Fruit fly (Drosophila melanogaster): ENCODE data around the gene CG13685.

Gene CG13685

DNA sequence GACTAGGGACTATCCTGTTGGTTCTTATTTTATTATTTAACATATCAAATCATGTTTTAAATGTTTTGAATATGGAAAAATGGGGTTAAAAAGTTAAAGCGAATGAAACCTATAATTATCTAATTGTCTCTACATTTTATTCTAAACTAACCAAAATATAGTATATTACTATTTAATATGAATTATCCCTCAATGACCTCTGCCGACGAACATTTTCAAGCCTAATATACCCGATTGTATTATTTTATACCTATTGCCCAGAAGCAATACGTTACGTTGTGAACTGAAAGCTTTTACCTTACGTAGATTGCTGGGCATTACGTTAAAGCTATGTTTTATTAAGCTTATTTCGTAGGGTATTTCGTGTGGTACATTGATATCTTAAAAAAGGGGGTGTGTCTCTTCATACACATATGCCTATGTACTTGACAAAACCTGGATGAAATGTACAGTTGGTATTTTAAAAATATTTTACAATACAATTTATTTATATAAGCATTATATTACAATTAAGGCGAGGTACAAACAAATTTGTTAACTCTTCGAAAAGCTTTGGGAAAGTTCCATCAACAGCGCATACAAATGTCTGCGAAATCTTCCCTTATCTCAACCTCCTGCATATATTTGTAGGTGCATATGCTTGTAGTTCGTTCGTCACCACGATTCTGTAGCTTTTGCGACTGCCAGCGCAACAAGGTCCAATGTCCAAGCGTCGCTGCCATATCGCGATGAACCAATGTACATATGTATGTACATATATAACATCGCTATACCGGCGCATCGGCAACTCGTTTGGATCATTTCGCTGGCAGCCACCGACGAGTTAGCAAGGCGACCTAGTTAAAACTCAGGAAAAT, 28.4 kb upstream of the CG13685 start, which contains the start of gene Mcad (continued):
- TF ChIP-seq CG17802 (tag; optimal IDR thresholded peaks at IDR 0.05) (peak; percentile 82), tio (GFP tag; optimal IDR thresholded peaks at IDR 0.05) (peak; percentile 75), CG6765 (GFP tag; optimal IDR thresholded peaks at IDR 0.05) (peak; percentile 90), Dip3 (GFP tag; optimal IDR thresholded peaks at IDR 0.05) (peak; percentile 45), CG18262 (tag; optimal IDR thresholded peaks at IDR 0.05) (peak; percentile 88), Hand (GFP tag; optimal IDR thresholded peaks at IDR 0.05) (peak; percentile 54), CG14860 (GFP tag; IDR thresholded peaks at IDR 0.05; ENCODE audit: partially characterized antibody) (no peak), ewg (GFP tag; optimal IDR thresholded peaks at IDR 0.05) (peak; percentile 69), klu (GFP tag; IDR thresholded peaks at IDR 0.05) (peak; percentile 91), sqz (GFP tag; optimal IDR thresholded peaks at IDR 0.05) (peak; percentile 67), Fer3 (tag; optimal IDR thresholded peaks at IDR 0.05) (peak; percentile 97), CG12219 (GFP tag; optimal IDR thresholded peaks at IDR 0.05) (peak; percentile 71), jing (GFP tag; optimal IDR thresholded peaks at IDR 0.05) (peak; percentile 61), br (optimal IDR thresholded peaks at IDR 0.05) (no peak), ap (GFP tag; IDR thresholded peaks at IDR 0.05) (peak; percentile 82), ssp (GFP tag; IDR thresholded peaks at IDR 0.05) (peak; percentile 87), chn (GFP tag; optimal IDR thresholded peaks at IDR 0.05) (peak; percentile 43), CHES-1-like (GFP tag; optimal IDR thresholded peaks at IDR 0.05) (no peak), ac (GFP tag; optimal IDR thresholded peaks at IDR 0.05) (no peak), ftz-f1 (GFP tag; optimal IDR thresholded peaks at IDR 0.05) (no peak), CG1603 (tag; optimal IDR thresholded peaks at IDR 0.05) (peak; percentile 45), abd-A (tag; optimal IDR thresholded peaks at IDR 0.05) (no peak), NFAT (GFP tag; IDR thresholded peaks at IDR 0.05) (peak; percentile 73), prd (optimal IDR thresholded peaks at IDR 0.05) (no peak), prd (GFP tag; IDR thresholded peaks at IDR 0.05) (peak; percentile 88), CG8924 (tag; optimal IDR thresholded peaks at IDR 0.05) (peak; percentile 90), sc (optimal IDR thresholded peaks at IDR 0.05) (no peak), sc (GFP tag; optimal IDR thresholded peaks at IDR 0.05) (peak; percentile 48), E2f2 (GFP tag; IDR thresholded peaks at IDR 0.05) (peak; percentile 74), croc (GFP tag; conservative IDR thresholded peaks at IDR 0.05) (peak; percentile 88; the same call in 2 of the 3 replicates), Dip2 (GFP tag; IDR thresholded peaks at IDR 0.05) (peak; percentile 52), kah (GFP tag; optimal IDR thresholded peaks at IDR 0.05) (peak; percentile 98), B-H1 (GFP tag; IDR thresholded peaks at IDR 0.05) (peak; percentile 82), Poxn (GFP tag; IDR thresholded peaks at IDR 0.05) (peak; percentile 57), Hmx (GFP tag; optimal IDR thresholded peaks at IDR 0.05) (peak; percentile 80), CG14014 (GFP tag; IDR thresholded peaks at IDR 0.05) (peak; percentile 95), CTCF (GFP tag; optimal IDR thresholded peaks at IDR 0.05) (peak; percentile 32), CG8388 (GFP tag; optimal IDR thresholded peaks at IDR 0.05) (peak; percentile 67), CG4730 (GFP tag; IDR thresholded peaks at IDR 0.05) (peak; percentile 82), tx (GFP tag; optimal IDR thresholded peaks at IDR 0.05) (peak; percentile 30), eyg (GFP tag; optimal IDR thresholded peaks at IDR 0.05) (no peak), CG5180 (GFP tag; optimal IDR thresholded peaks at IDR 0.05) (peak; percentile 87), Eip74EF (GFP tag; optimal IDR thresholded peaks at IDR 0.05) (peak in 1 of 2 experiments; percentile 88), Elba2 (GFP tag; optimal IDR thresholded peaks at IDR 0.05) (no peak), psq (GFP tag; optimal IDR thresholded peaks at IDR 0.05) (peak; percentile 51), Trl (optimal IDR thresholded peaks at IDR 0.05) (no peak), Trl (GFP tag; optimal IDR thresholded peaks at IDR 0.05) (peak; percentile 19), CG2116 (GFP tag; optimal IDR thresholded peaks at IDR 0.05) (peak; percentile 54), kni (GFP tag; optimal IDR thresholded peaks at IDR 0.05) (no peak), maf-S (GFP tag; optimal IDR thresholded peaks at IDR 0.05) (peak; percentile 18), Stat92E (GFP tag; optimal IDR thresholded peaks at IDR 0.05) (no peak)
